Fruit fly (Drosophila melanogaster): ENCODE measurements around the gene CG6398.

DNA sequence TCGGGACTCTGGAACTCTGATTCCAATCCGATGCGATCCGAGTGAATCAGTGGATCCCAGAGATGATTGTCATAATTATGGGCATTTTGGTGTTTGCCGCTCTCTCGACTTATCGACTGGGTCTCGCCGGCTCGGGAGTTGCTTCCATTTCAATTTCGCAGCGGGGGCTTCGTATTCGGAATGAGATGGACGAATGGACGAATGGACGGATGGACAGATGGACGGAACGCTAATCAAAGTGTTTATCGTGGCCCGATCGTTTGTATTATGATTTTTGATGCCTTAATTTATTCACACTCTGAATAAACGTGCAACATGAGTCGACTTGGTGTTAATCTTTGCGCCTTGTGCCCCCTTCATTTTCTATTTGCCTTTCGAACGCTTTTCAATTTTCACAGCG is 49.8 kb upstream of the CG6398 start:
- TF ChIP-seq CG8478 (optimal IDR thresholded peaks at IDR 0.05) (no peak), CTCF (optimal IDR thresholded peaks at IDR 0.05) (no peak)
